Fruit fly (Drosophila melanogaster) whole organism, embryonic: ENCODE data around the gene RpL37A.

Source experiments
- BtbVII ChIP-seq: fragments of 200-800 bp; sonication (Bioruptor generic); optimal IDR thresholded peaks from 3 replicates; lab custom pipeline; 2017; ENCODE audit warnings: missing biosample characterization, mild to moderate bottlenecking, missing genetic modification characterization
- C15 ChIP-seq: fragments of 200-800 bp; sonication (Bioruptor generic); IDR thresholded peaks from 3 replicates; pipeline ENCODE4 v1.3.6; 2022; ENCODE audit warnings: missing biosample characterization, missing genetic modification characterization
- CG10431 ChIP-seq: fragments of 200-800 bp; sonication (Bioruptor generic); optimal IDR thresholded peaks from 3 replicates; lab custom pipeline; 2018; ENCODE audit warnings: missing biosample characterization, mild to moderate bottlenecking, missing genetic modification characterization
- CG11504 ChIP-seq: fragments of 200-800 bp; sonication (Bioruptor generic); optimal IDR thresholded peaks from 3 replicates; lab custom pipeline; 2019; ENCODE audit warnings: missing biosample characterization, mild to moderate bottlenecking, missing genetic modification characterization, moderate library complexity
- CG11696 ChIP-seq: fragments of 200-800 bp; sonication (Bioruptor generic); IDR thresholded peaks from 2 replicates; pipeline ENCODE4 v1.3.6; 2022; ENCODE audit warnings: missing biosample characterization, missing genetic modification characterization
- CG12219 ChIP-seq: fragments of 200-800 bp; sonication (Bioruptor generic); optimal IDR thresholded peaks from 3 replicates; lab custom pipeline; 2018; ENCODE audit warnings: missing biosample characterization, mild to moderate bottlenecking, missing genetic modification characterization
- CG12769 ChIP-seq: fragments of 200-800 bp; sonication (Bioruptor generic); optimal IDR thresholded peaks from 2 replicates; lab custom pipeline; 2019; ENCODE audit warnings: missing biosample characterization, mild to moderate bottlenecking, missing genetic modification characterization, moderate library complexity
- CG13624 ChIP-seq: fragments of 200-800 bp; sonication (Bioruptor generic); optimal IDR thresholded peaks from 2 replicates; lab custom pipeline; 2016; ENCODE audit warnings: missing biosample characterization, missing genetic modification characterization
- CG14667 ChIP-seq: fragments of 200-800 bp; sonication (Bioruptor generic); IDR thresholded peaks from 2 replicates; pipeline ENCODE4 v1.3.6; 2022; ENCODE audit warnings: missing biosample characterization, missing genetic modification characterization
- CG14710 ChIP-seq: fragments of 200-800 bp; sonication (Bioruptor generic); optimal IDR thresholded peaks from 3 replicates; lab custom pipeline; 2019; ENCODE audit warnings: missing biosample characterization, mild to moderate bottlenecking, missing genetic modification characterization, moderate library complexity
- CG2199 ChIP-seq: fragments of 200-800 bp; sonication (Bioruptor generic); IDR thresholded peaks from 3 replicates; pipeline ENCODE4 v1.3.6; 2022; ENCODE audit warnings: missing biosample characterization, missing genetic modification characterization
- CG2202 ChIP-seq: fragments of 200-800 bp; sonication (Bioruptor generic); optimal IDR thresholded peaks from 2 replicates; lab custom pipeline; 2018; ENCODE audit warnings: missing biosample characterization, mild to moderate bottlenecking, missing genetic modification characterization
- CG6791 ChIP-seq: fragments of 200-800 bp; sonication (Bioruptor generic); IDR thresholded peaks from 3 replicates; pipeline ENCODE4 v1.3.6; 2022; ENCODE audit warnings: missing biosample characterization, missing genetic modification characterization; ENCODE audit not compliant: partially characterized antibody
- CG6854 ChIP-seq: fragments of 200-800 bp; sonication (Bioruptor generic); optimal IDR thresholded peaks from 3 replicates; lab custom pipeline; 2017; ENCODE audit warnings: missing biosample characterization, mild to moderate bottlenecking, missing genetic modification characterization
- CG7271 ChIP-seq: fragments of 200-800 bp; sonication (Bioruptor generic); optimal IDR thresholded peaks from 2 replicates; lab custom pipeline; 2018; ENCODE audit warnings: missing biosample characterization, mild to moderate bottlenecking, missing genetic modification characterization, moderate library complexity
- CG7372 ChIP-seq: fragments of 200-800 bp; sonication (Bioruptor generic); IDR thresholded peaks from 2 replicates; pipeline ENCODE4 v1.3.6; 2022; ENCODE audit warnings: missing biosample characterization, missing genetic modification characterization
- CG7928 ChIP-seq: fragments of 200-800 bp; sonication (Bioruptor generic); optimal IDR thresholded peaks from 2 replicates; lab custom pipeline; 2017; ENCODE audit warnings: missing biosample characterization, mild to moderate bottlenecking, missing genetic modification characterization
- CoRest ChIP-seq: fragments of 200-800 bp; sonication (Bioruptor generic); optimal IDR thresholded peaks from 3 replicates; lab custom pipeline; 2018; ENCODE audit warnings: missing biosample characterization, mild to moderate bottlenecking, missing genetic modification characterization, moderate library complexity
- D ChIP-seq, 2 experiments: fragments of 200-800 bp in 1 of 2; fragments of >200 bp in 1 of 2; sonication (Bioruptor generic) in 1 of 2; optimal IDR thresholded peaks; 2 replicates in 1 of 2; 3 replicates in 1 of 2; lab custom pipeline; 2017; ENCODE audit warnings: mild to moderate bottlenecking in 1 of 2, missing biosample characterization in 1 of 2, missing genetic modification characterization in 1 of 2, missing genetic modification reagents in 1 of 2
- Dfd ChIP-seq, 2 experiments: fragments of >200 bp; optimal IDR thresholded peaks; 2 replicates each; lab custom pipeline; 2017; ENCODE audit warnings: missing biosample characterization in 2 of 2, missing genetic modification characterization in 2 of 2
- Dp ChIP-seq: fragments of 200-800 bp; sonication (Bioruptor generic); optimal IDR thresholded peaks from 2 replicates; lab custom pipeline; 2018; ENCODE audit warnings: missing biosample characterization, mild to moderate bottlenecking, missing genetic modification characterization, moderate library complexity
- Dref ChIP-seq: fragments of 200-800 bp; sonication (Bioruptor generic); IDR thresholded peaks from 2 replicates; pipeline ENCODE4 v1.3.6; 2022; ENCODE audit warnings: missing biosample characterization, missing genetic modification characterization
- HmgZ ChIP-seq: fragments of 200-800 bp; sonication (Bioruptor generic); optimal IDR thresholded peaks from 2 replicates; lab custom pipeline; 2018; ENCODE audit warnings: missing biosample characterization, mild to moderate bottlenecking, missing genetic modification characterization
- Hr51 ChIP-seq, 2 experiments: fragments of 200-800 bp; sonication (Bioruptor generic); optimal IDR thresholded peaks; 2 replicates in 1 of 2; 3 replicates in 1 of 2; lab custom pipeline; 2016 to 2018; ENCODE audit warnings: missing biosample characterization in 2 of 2, missing genetic modification characterization in 2 of 2, mild to moderate bottlenecking in 1 of 2, moderate library complexity in 1 of 2
- Mad ChIP-seq: fragments of 200-800 bp; sonication (Bioruptor generic); optimal IDR thresholded peaks from 2 replicates; lab custom pipeline; 2016; ENCODE audit warnings: missing biosample characterization, missing genetic modification characterization
- Mes4 ChIP-seq: fragments of 200-800 bp; sonication (Bioruptor generic); optimal IDR thresholded peaks from 2 replicates; lab custom pipeline; 2016; ENCODE audit warnings: missing biosample characterization, missing genetic modification characterization
- Sry-β ChIP-seq: fragments of 200-800 bp; sonication (Bioruptor generic); optimal IDR thresholded peaks from 2 replicates; lab custom pipeline; 2018; ENCODE audit warnings: missing biosample characterization, mild to moderate bottlenecking, missing genetic modification characterization, moderate library complexity
- abd-A ChIP-seq: fragments of 200-800 bp; sonication (Bioruptor generic); optimal IDR thresholded peaks from 3 replicates; lab custom pipeline; 2019; ENCODE audit warnings: missing biosample characterization, mild to moderate bottlenecking, missing genetic modification characterization, moderate library complexity
- cad ChIP-seq: fragments of >200 bp; optimal IDR thresholded peaks from 2 replicates; lab custom pipeline; 2017; ENCODE audit warnings: missing biosample characterization, missing genetic modification characterization
- cas ChIP-seq: fragments of 200-800 bp; sonication (Bioruptor generic); IDR thresholded peaks from 2 replicates; pipeline ENCODE4 v1.3.6; 2022; ENCODE audit warnings: missing biosample characterization, missing genetic modification characterization
- emc ChIP-seq: fragments of 200-800 bp; sonication (Bioruptor generic); optimal IDR thresholded peaks from 2 replicates; lab custom pipeline; 2016; ENCODE audit warnings: missing biosample characterization, missing genetic modification characterization
- gem ChIP-seq: fragments of 200-800 bp; sonication (Bioruptor generic); optimal IDR thresholded peaks from 2 replicates; lab custom pipeline; 2019; ENCODE audit warnings: missing biosample characterization, mild to moderate bottlenecking, missing genetic modification characterization, moderate library complexity
- gfzf ChIP-seq: fragments of 200-800 bp; sonication (Bioruptor generic); optimal IDR thresholded peaks from 2 replicates; lab custom pipeline; 2016; ENCODE audit warnings: missing biosample characterization, mild to moderate bottlenecking, missing genetic modification characterization, moderate library complexity
- gsb-n ChIP-seq: fragments of 200-800 bp; sonication (Bioruptor generic); optimal IDR thresholded peaks from 3 replicates; lab custom pipeline; 2018; ENCODE audit warnings: missing biosample characterization, mild to moderate bottlenecking, missing genetic modification characterization
- her ChIP-seq: fragments of 200-800 bp; sonication (Bioruptor generic); optimal IDR thresholded peaks from 2 replicates; lab custom pipeline; 2016; ENCODE audit warnings: missing biosample characterization, missing genetic modification characterization
- klu ChIP-seq: fragments of 200-800 bp; sonication (Bioruptor generic); IDR thresholded peaks from 2 replicates; pipeline ENCODE4 v1.3.6; 2022; ENCODE audit warnings: missing biosample characterization, missing genetic modification characterization
- lola ChIP-seq, 3 experiments: fragments of >200 bp in 2 of 3; fragments of 200-800 bp in 1 of 3; sonication (Bioruptor generic) in 1 of 3; optimal IDR thresholded peaks; 2 replicates each; lab custom pipeline; 2017 to 2019; ENCODE audit warnings: missing biosample characterization in 3 of 3, missing genetic modification characterization in 3 of 3, mild to moderate bottlenecking in 1 of 3, moderate library complexity in 1 of 3
- nerfin-2 ChIP-seq: fragments of 200-800 bp; sonication (Bioruptor generic); IDR thresholded peaks from 2 replicates; pipeline ENCODE4 v1.3.6; 2022; ENCODE audit warnings: missing biosample characterization, missing genetic modification characterization; ENCODE audit not compliant: partially characterized antibody
- pros ChIP-seq: fragments of 200-800 bp; sonication (Bioruptor generic); optimal IDR thresholded peaks from 3 replicates; lab custom pipeline; 2019; ENCODE audit warnings: missing biosample characterization, mild to moderate bottlenecking, missing genetic modification characterization, moderate library complexity
- row ChIP-seq: fragments of 200-800 bp; sonication (Bioruptor generic); IDR thresholded peaks from 3 replicates; pipeline ENCODE4 v1.3.6; 2022; ENCODE audit warnings: missing biosample characterization, missing genetic modification characterization
- stc ChIP-seq: fragments of 200-800 bp; sonication (Bioruptor generic); IDR thresholded peaks from 2 replicates; pipeline ENCODE4 v1.3.6; 2022; ENCODE audit warnings: missing biosample characterization, missing genetic modification characterization
- tup ChIP-seq: fragments of 200-800 bp; sonication (Bioruptor generic); optimal IDR thresholded peaks from 2 replicates; lab custom pipeline; 2016; ENCODE audit warnings: missing biosample characterization, mild to moderate bottlenecking, missing genetic modification characterization, moderate library complexity
- tx ChIP-seq: fragments of 200-800 bp; sonication (Bioruptor generic); optimal IDR thresholded peaks from 2 replicates; lab custom pipeline; 2016; ENCODE audit warnings: missing biosample characterization, missing genetic modification characterization
- vnd ChIP-seq: fragments of 200-800 bp; sonication (Bioruptor generic); IDR thresholded peaks from 3 replicates; pipeline ENCODE4 v1.3.6; 2022; ENCODE audit warnings: missing biosample characterization, missing genetic modification characterization; ENCODE audit not compliant: partially characterized antibody

Gene RpL37A

DNA sequence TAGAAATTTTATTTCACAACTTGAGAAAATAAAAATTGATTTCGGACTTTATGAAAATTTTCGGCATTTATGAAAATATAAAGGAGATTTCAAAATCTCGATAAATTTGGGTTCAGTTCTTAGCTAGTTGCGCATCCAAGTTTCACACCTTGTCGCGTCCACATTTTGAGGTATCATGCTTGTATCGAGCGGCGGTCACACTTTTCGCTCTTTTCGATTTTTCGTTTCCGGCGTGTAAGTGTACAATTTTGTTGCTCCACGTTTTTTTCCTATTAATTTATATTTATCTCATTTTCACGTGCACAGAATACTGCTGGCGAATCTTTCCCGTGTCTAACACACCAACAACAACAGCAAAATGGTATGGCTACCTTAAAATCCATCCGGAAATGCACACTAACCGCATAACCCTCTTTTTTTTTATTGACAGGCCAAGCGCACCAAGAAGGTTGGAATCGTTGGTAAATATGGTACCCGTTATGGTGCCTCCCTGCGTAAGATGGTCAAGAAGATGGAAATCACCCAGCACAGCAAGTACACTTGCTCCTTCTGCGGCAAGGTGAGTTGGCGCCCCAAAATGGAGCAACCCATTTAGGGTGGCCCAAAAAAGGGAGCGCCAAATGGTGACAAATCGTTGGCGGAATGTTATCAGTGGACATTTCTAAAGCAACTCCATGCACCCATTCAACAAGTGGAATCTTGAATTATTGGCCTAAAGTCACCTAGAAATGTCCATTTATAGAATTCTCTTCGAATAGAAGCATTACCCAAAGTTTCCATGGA is at the start of gene RpL37A (continued):
- TF ChIP-seq tx (GFP tag; lab: Kevin White, UChicago) (peak; percentile 63), her (GFP tag; lab: Kevin White, UChicago) (peak; percentile 92), Dp (GFP tag; lab: Kevin White, UChicago) (peak; percentile 54), CG10431 (GFP tag; lab: Kevin White, UChicago) (peak; percentile 85), Hr51 (GFP tag; optimal IDR thresholded peaks at IDR 0.05; lab: Kevin White, UChicago) (peak; percentile 58 to 81), klu (GFP tag; lab: Robert Waterston, UW) (peak; percentile 33; the same call in 1 of the 2 replicates), CG14667 (GFP tag; lab: Robert Waterston, UW) (no peak), cas (peak; percentile 57; the same call in 1 of the 2 replicates), CG11504 (peak; percentile 78), cad (GFP tag; lab: Kevin White, UChicago) (no peak), row (GFP tag; lab: Robert Waterston, UW) (peak; percentile 64), CG6791 (0 out of 3 replicates have a peak, but pooled peaks have one; percentile 11), gsb-n (tag; lab: Kevin White, UChicago) (peak; percentile 70), Sry-β (GFP tag; lab: Kevin White, UChicago) (peak; percentile 49), nerfin-2 (GFP tag; lab: Robert Waterston, UW) (no peak), CG2202 (peak; percentile 59), gfzf (GFP tag; lab: Kevin White, UChicago) (peak; percentile 99), abd-A (no peak), CoRest (tag; lab: Kevin White, UChicago) (peak; percentile 68), vnd (GFP tag; lab: Robert Waterston, UW) (no peak), CG14710 (tag; lab: Kevin White, UChicago) (peak; percentile 84), HmgZ (tag; lab: Kevin White, UChicago) (peak; percentile 90), CG7928 (GFP tag; lab: Kevin White, UChicago) (peak; percentile 64), tup (GFP tag; lab: Kevin White, UChicago) (peak; percentile 30), Dfd (GFP tag; optimal IDR thresholded peaks at IDR 0.05; lab: Kevin White, UChicago) (no peak), CG6854 (peak; percentile 84), CG11696 (GFP tag; lab: Robert Waterston, UW) (0 out of 2 replicates have a peak, but pooled peaks have one; percentile 32), Mad (peak; percentile 91), CG13624 (GFP tag; lab: Kevin White, UChicago) (peak; percentile 89), gem (tag; lab: Kevin White, UChicago) (no peak), CG12769 (tag; lab: Kevin White, UChicago) (peak; percentile 78), emc (GFP tag; lab: Kevin White, UChicago) (peak; percentile 86), C15 (GFP tag; lab: Robert Waterston, UW) (peak; percentile 59; the same call in 1 of the 3 replicates), CG7271 (tag; lab: Kevin White, UChicago) (peak; percentile 93), pros (GFP tag; lab: Kevin White, UChicago) (peak; percentile 4), Mes4 (peak; percentile 92), Dref (GFP tag; lab: Robert Waterston, UW) (peak; percentile 76), BtbVII (GFP tag; lab: Kevin White, UChicago) (peak; percentile 78), CG7372 (GFP tag; lab: Robert Waterston, UW) (peak; percentile 82), CG12219 (GFP tag; lab: Kevin White, UChicago) (peak; percentile 77), stc (GFP tag; lab: Robert Waterston, UW) (peak; percentile 78), D (optimal IDR thresholded peaks at IDR 0.05; lab: Kevin White, UChicago) (no peak), D (GFP tag; optimal IDR thresholded peaks at IDR 0.05; lab: Kevin White, UChicago) (peak; percentile 78), CG2199 (GFP tag; lab: Robert Waterston, UW) (peak; percentile 89), lola (GFP tag; optimal IDR thresholded peaks at IDR 0.05; lab: Kevin White, UChicago) (peak in 1 of 3 experiments; percentile 18)
